Fruit fly (Drosophila melanogaster): ENCODE measurements around the gene CG15546.
A peak's percentile ranks its signal among the peaks of the same experiment; 100 is the strongest.

The CG15546 gene

DNA sequence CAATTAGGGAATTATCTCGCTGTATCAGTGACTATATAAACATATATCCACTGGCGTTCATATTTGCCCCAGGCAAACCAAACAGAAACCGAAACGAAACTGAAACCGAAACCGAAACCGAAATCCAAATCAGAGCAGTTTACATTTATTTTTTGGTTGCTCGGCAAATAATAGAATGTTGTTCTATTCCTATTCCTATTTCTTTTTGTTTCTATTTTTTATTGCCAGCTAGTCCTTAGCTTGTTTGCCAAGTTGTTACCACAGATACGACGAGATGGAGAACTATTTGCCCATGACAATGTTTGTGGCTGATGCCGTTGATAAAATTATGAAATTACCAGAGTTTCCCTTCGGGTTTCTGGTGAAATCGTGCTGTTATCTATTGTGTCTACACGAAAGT, 42.9 kb upstream of the CG15546 start (continued):
- no peak for TF ChIP-seq eve (GFP tag; optimal IDR thresholded peaks at IDR 0.05)
- no peak for TF ChIP-seq HmgZ (tag; optimal IDR thresholded peaks at IDR 0.05)
- TF ChIP-seq H2.0 (GFP tag; IDR thresholded peaks at IDR 0.05): no peak
- TF ChIP-seq dati (GFP tag; IDR thresholded peaks at IDR 0.05): no peak
- TF ChIP-seq CG2712 (tag; optimal IDR thresholded peaks at IDR 0.05): peak; percentile 43
- no peak for TF ChIP-seq insv (GFP tag; optimal IDR thresholded peaks at IDR 0.05)
- peak; percentile 54 for TF ChIP-seq zen (tag; optimal IDR thresholded peaks at IDR 0.05)
- peak; percentile 29 for TF ChIP-seq odd (GFP tag; optimal IDR thresholded peaks at IDR 0.05)
- TF ChIP-seq ase (GFP tag; IDR thresholded peaks at IDR 0.05): no peak
- no peak for TF ChIP-seq Eip74EF (GFP tag; optimal IDR thresholded peaks at IDR 0.05)
- TF ChIP-seq hth (optimal IDR thresholded peaks at IDR 0.05): no peak
- TF ChIP-seq sens (GFP tag): peak; percentile 55
- no peak for TF ChIP-seq pb (GFP tag; optimal IDR thresholded peaks at IDR 0.05)
- no peak for TF ChIP-seq CG2120 (GFP tag; optimal IDR thresholded peaks at IDR 0.05)
- TF ChIP-seq CG9876 (GFP tag; optimal IDR thresholded peaks at IDR 0.05): no peak
- peak; percentile 52 for TF ChIP-seq ATbp (GFP tag; optimal IDR thresholded peaks at IDR 0.05)
- TF ChIP-seq CG10267 (tag; optimal IDR thresholded peaks at IDR 0.05): peak; percentile 1
- peak; percentile 18 for TF ChIP-seq CG17359 (tag; optimal IDR thresholded peaks at IDR 0.05)
- TF ChIP-seq PHDP (tag; optimal IDR thresholded peaks at IDR 0.05): peak; percentile 20
- TF ChIP-seq CG17328 (GFP tag; IDR thresholded peaks at IDR 0.05): no peak
- TF ChIP-seq CG10321 (GFP tag; IDR thresholded peaks at IDR 0.05): no peak
- TF ChIP-seq fd64A (GFP tag; optimal IDR thresholded peaks at IDR 0.05): no peak
- no peak for TF ChIP-seq CG33213 (GFP tag; optimal IDR thresholded peaks at IDR 0.05)
- TF ChIP-seq CG1792 (GFP tag; optimal IDR thresholded peaks at IDR 0.05): no peak
- no peak for TF ChIP-seq CG9609 (GFP tag; optimal IDR thresholded peaks at IDR 0.05)
- TF ChIP-seq CG17568 (GFP tag; optimal IDR thresholded peaks at IDR 0.05): peak; percentile 47
- TF ChIP-seq Mrtf (GFP tag; IDR thresholded peaks at IDR 0.05): no peak
- peak; percentile 19 for TF ChIP-seq Nf-YB (GFP tag; optimal IDR thresholded peaks at IDR 0.05)
- TF ChIP-seq CG15696 (tag; optimal IDR thresholded peaks at IDR 0.05): peak; percentile 88
- peak; percentile 11 for TF ChIP-seq bab2 (GFP tag; optimal IDR thresholded peaks at IDR 0.05)
- peak; percentile 38 for TF ChIP-seq twi (tag; optimal IDR thresholded peaks at IDR 0.05)
- TF ChIP-seq CG1233 (GFP tag; optimal IDR thresholded peaks at IDR 0.05): peak; percentile 19
- TF ChIP-seq CG6689 (GFP tag; IDR thresholded peaks at IDR 0.05): no peak
- 0 out of 3 replicates have a peak, but pooled peaks have one; percentile 27 for TF ChIP-seq ci (GFP tag; IDR thresholded peaks at IDR 0.05)

DNA sequence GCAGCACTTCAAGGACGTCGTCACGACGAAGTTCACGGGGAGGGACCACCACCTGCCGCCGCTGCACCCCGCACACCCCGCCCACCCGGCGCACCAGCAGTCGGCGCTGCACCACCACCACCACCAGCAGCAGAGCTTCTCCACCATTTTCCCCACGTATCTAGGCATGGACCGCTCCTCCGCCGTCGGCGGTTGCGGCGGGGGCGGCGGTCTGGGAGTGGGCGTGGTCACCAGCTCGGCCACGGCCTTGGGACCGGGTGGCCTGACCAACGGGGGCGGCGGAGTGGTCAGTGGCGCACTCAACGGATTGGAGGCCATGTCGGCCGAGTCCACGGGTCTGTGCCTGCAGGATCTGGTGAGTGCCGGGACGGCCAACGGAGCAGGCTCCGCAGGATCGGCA, 40.0 kb upstream of the CG15546 start:
- TF ChIP-seq CG3847 (GFP tag; IDR thresholded peaks at IDR 0.05) (0 out of 2 replicates have a peak, but pooled peaks have one; percentile 4), Hr39 (optimal IDR thresholded peaks at IDR 0.05) (peak; percentile 55), CG3726 (GFP tag; IDR thresholded peaks at IDR 0.05) (0 out of 3 replicates have a peak, but pooled peaks have one; percentile 22), CG4404 (GFP tag; IDR thresholded peaks at IDR 0.05) (0 out of 2 replicates have a peak, but pooled peaks have one; percentile 10), CG7357 (GFP tag; IDR thresholded peaks at IDR 0.05) (no peak), CG1233 (GFP tag; optimal IDR thresholded peaks at IDR 0.05) (no peak)

DNA sequence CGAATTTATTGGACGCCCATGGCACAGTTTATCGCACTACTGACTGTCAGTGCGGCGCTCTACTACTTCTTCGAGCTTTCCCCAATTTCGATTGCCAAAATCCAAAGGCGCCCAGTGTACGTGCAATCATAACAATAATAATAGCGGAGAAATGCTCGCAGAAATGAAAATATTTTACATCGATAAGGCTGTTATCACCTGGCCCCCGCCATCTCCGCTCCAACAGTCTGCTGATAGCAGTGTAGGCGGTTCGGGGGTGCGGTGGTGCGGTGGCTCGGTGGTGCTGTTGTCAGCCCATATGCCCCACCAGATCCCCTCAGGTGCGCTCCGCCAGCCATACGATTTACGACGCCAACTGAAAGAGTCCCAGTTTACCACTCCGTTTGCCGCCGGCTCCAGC, 39.2 kb upstream of the CG15546 start:
- TF ChIP-seq CG12769 (tag; optimal IDR thresholded peaks at IDR 0.05) (peak; percentile 39), PHDP (tag; optimal IDR thresholded peaks at IDR 0.05) (peak; percentile 12), Sry-β (GFP tag; optimal IDR thresholded peaks at IDR 0.05) (no peak), lab (GFP tag; optimal IDR thresholded peaks at IDR 0.05) (peak; percentile 28), CG3281 (GFP tag; optimal IDR thresholded peaks at IDR 0.05) (peak; percentile 26), GATAe (GFP tag; conservative IDR thresholded peaks at IDR 0.05) (peak; percentile 98), Jarid2 (GFP tag; optimal IDR thresholded peaks at IDR 0.05) (peak; percentile 17), NFAT (GFP tag; IDR thresholded peaks at IDR 0.05) (0 out of 2 replicates have a peak, but pooled peaks have one; percentile 6), rib (GFP tag; IDR thresholded peaks at IDR 0.05) (0 out of 2 replicates have a peak, but pooled peaks have one; percentile 20), her (GFP tag; optimal IDR thresholded peaks at IDR 0.05) (no peak), sens (GFP tag) (peak; percentile 65), CG2678 (tag; optimal IDR thresholded peaks at IDR 0.05) (peak; percentile 25), Med (GFP tag) (peak; percentile 28), CG10543 (GFP tag; optimal IDR thresholded peaks at IDR 0.05) (peak; percentile 36)
